Worm (Caenorhabditis elegans): Measurements from ENCODE around the gene F09G8.5.

ce11 chrIII:8299734-8300133 is 45.0 kb downstream of the F09G8.5 start:
- no peak for TF ChIP-seq ceh-91 (GFP tag; IDR thresholded peaks at IDR 0.05)
- no peak for TF ChIP-seq lsy-27 (tag; optimal IDR thresholded peaks at IDR 0.05; ENCODE audit: borderline replicate concordance, insufficient read depth)
- TF ChIP-seq lag-1 (GFP tag; IDR thresholded peaks at IDR 0.05) = no peak
- no peak for TF ChIP-seq efl-1 (GFP tag; optimal IDR thresholded peaks at IDR 0.05)
- no peak for TF ChIP-seq mxl-1 (tag; optimal IDR thresholded peaks at IDR 0.05)
- TF ChIP-seq ama-1 (optimal IDR thresholded peaks at IDR 0.05) = no peak
- TF ChIP-seq ama-1 (GFP tag; optimal IDR thresholded peaks at IDR 0.05) = no peak
- no peak for TF ChIP-seq sea-2 (GFP tag; IDR thresholded peaks at IDR 0.05)
